Fruit fly (Drosophila melanogaster) whole organism, pupa: ENCODE data around the gene CG7102.
"Not testable (repeated sequence)": the region's sequence is repeated elsewhere in the genome, so short reads cannot be mapped to it uniquely, and the experiment has no call there.

Experiments used
- CG13204 ChIP-seq: fragments of 200-800 bp; sonication (Bioruptor generic); optimal IDR thresholded peaks from 2 replicates; lab custom pipeline; 2018; ENCODE audit warnings: missing biosample characterization, mild to moderate bottlenecking, missing genetic modification characterization, moderate library complexity
- Pif1B ChIP-seq: fragments of 200-800 bp; sonication (Bioruptor generic); optimal IDR thresholded peaks from 3 replicates; lab custom pipeline; 2016; ENCODE audit warnings: missing biosample characterization, missing genetic modification characterization
- fd96Ca ChIP-seq: fragments of 200-800 bp; sonication (Bioruptor generic); IDR thresholded peaks from 3 replicates; pipeline ENCODE4 v1.3.6; 2022; ENCODE audit warnings: missing biosample characterization, missing genetic modification characterization

dm6 chr2L:7856380-7857127, 30.8 kb downstream of the CG7102 start, which contains the start of gene lectin-28C:
- not testable (repeated sequence) for TF ChIP-seq Pif1B; CG13204 (GFP tag; lab: Kevin White, UChicago); fd96Ca
